Worm (Caenorhabditis elegans) whole organism, L4 larva: ENCODE measurements around the gene C29F5.1.

Source experiments
- ceh-44 ChIP-seq: fragments of 200-800 bp; sonication (Bioruptor generic); IDR thresholded peaks from 2 replicates; pipeline ENCODE4 v1.3.6; 2022; ENCODE audit warnings: missing genetic modification reagents, missing genetic modification characterization, missing compliant biosample characterization
- fkh-10 ChIP-seq: fragments of 150-350 bp; optimal IDR thresholded peaks from 2 replicates; lab custom pipeline; 2014; ENCODE audit warnings: missing biosample characterization, missing genetic modification reagents, missing genetic modification characterization
- lin-15B ChIP-seq: fragments of 150-350 bp; sonication (generic microtip); optimal IDR thresholded peaks from 3 replicates; lab custom pipeline; 2014; ENCODE audit warnings: missing biosample characterization, missing genetic modification characterization
- spr-1 ChIP-seq: sonication (generic microtip); optimal IDR thresholded peaks from 2 replicates; lab custom pipeline; 2016; ENCODE audit warnings: mild to moderate bottlenecking, missing genetic modification characterization, missing compliant biosample characterization
- zag-1 ChIP-seq: fragments of 150-350 bp; optimal IDR thresholded peaks from 2 replicates; lab custom pipeline; 2014; ENCODE audit warnings: missing biosample characterization, missing genetic modification characterization

DNA sequence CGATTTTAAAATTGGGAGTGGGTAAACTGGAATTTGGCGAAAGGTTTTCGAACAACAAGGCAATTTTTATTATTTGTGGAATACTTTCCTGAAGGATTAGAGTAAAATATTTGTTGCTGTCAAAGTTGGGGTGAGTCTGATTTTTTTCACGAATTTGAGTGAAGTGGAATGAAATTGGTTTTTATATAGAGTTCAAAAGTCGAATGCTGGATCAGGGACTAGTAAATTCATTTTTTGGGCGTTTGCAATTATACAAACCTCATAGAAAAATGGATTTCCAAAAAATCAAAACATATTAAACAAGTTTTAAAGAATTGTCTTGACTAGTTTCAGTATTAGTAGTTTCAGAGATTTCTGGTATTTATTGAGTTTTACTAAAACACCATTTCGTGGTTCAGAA is 36.6 kb downstream of the C29F5.1 start, which contains the start of gene C32D5.7:
- TF ChIP-seq lin-15B (tag; lab: Kevin White, UChicago) (no peak), zag-1 (no peak), spr-1 (tag; lab: Kevin White, UChicago) (no peak), fkh-10 (GFP tag; lab: Kevin White, UChicago) (no peak), ceh-44 (GFP tag; lab: Robert Waterston, UW) (no peak)
